Fruit fly (Drosophila melanogaster) whole organism, larva: ENCODE data around the gene Klp68D.
A peak's percentile ranks its signal among the peaks of the same experiment; 100 is the strongest.

Experiments
- noc ChIP-seq: fragments of 200-800 bp; sonication (Bioruptor generic); optimal IDR thresholded peaks from 3 replicates; lab custom pipeline; 2019; ENCODE audit warnings: missing biosample characterization, mild to moderate bottlenecking, missing genetic modification characterization, moderate library complexity

The Klp68D gene

dm6 chr3L:11800761-11801160 lies 5.3 kb downstream of the Klp68D start, which contains the start of gene Gcat:
TSS of gene Gcat (minus strand) at chr3L:11800861.
- TF ChIP-seq noc (tag; lab: Kevin White, UChicago), result no peak

dm6 chr3L:11801622-11802021 lies 6.2 kb downstream of the Klp68D start:
- no peak for TF ChIP-seq noc (tag; lab: Kevin White, UChicago)

- no peak for TF ChIP-seq noc (tag; lab: Kevin White, UChicago)
Measured at dm6 chr3L:11814655-11815054, 19.2 kb downstream of the Klp68D start, which contains the start of gene Cubn2. TSS of gene Cubn2 (minus strand) at chr3L:11814755.

- no peak for TF ChIP-seq noc (tag; lab: Kevin White, UChicago)
Measured at dm6 chr3L:11815220-11815797, 19.9 kb downstream of the Klp68D start, which contains the start of gene CG14130. TSS of gene CG14130 (plus strand) at chr3L:11815444.

- no peak for TF ChIP-seq noc (tag; lab: Kevin White, UChicago)
Measured at dm6 chr3L:11816641-11817040, 21.2 kb downstream of the Klp68D start.

dm6 chr3L:11819639-11820456 lies 24.4 kb downstream of the Klp68D start:
- TF ChIP-seq noc (tag; lab: Kevin White, UChicago), result peak; percentile 55

dm6 chr3L:11821723-11822445 lies 26.5 kb downstream of the Klp68D start, which contains the start of the genes CG11597 and CG5946:
TSS of gene CG11597 (minus strand) at chr3L:11822275.
TSS of gene CG5946 (minus strand) at chr3L:11822275.
- TF ChIP-seq noc (tag; lab: Kevin White, UChicago), result no peak

dm6 chr3L:11822446-11823334 lies 27.3 kb downstream of the Klp68D start, which contains the start of gene RpL10Ab:
TSS of gene RpL10Ab (plus strand) at chr3L:11822851.
- TF ChIP-seq noc (tag; lab: Kevin White, UChicago), result no peak

- no peak for TF ChIP-seq noc (tag; lab: Kevin White, UChicago)
Measured at dm6 chr3L:11825560-11826153, 30.2 kb downstream of the Klp68D start, which contains the start of gene CG32095. TSS of gene CG32095 (minus strand) at chr3L:11825732.

dm6 chr3L:11828730-11829129 lies 33.3 kb downstream of the Klp68D start, which contains the start of gene CG7264:
TSS of gene CG7264 (plus strand) at chr3L:11829030.
- no peak for TF ChIP-seq noc (tag; lab: Kevin White, UChicago)

- no peak for TF ChIP-seq noc (tag; lab: Kevin White, UChicago)
Measured at dm6 chr3L:11831199-11831598, 35.8 kb downstream of the Klp68D start.

dm6 chr3L:11832360-11833295 lies 37.2 kb downstream of the Klp68D start:
- TF ChIP-seq noc (tag; lab: Kevin White, UChicago), result no peak

dm6 chr3L:11833296-11833717 lies 37.9 kb downstream of the Klp68D start, which contains the start of gene CycA:
TSS of gene CycA (minus strand) at chr3L:11833578.
- TF ChIP-seq noc (tag; lab: Kevin White, UChicago), result no peak
